Worm (Caenorhabditis elegans) whole organism, L4 larva: Measurements from ENCODE around the gene phf-32.

Source experiments
- F10B5.3 ChIP-seq: sonication (generic microtip); optimal IDR thresholded peaks from 2 replicates; lab custom pipeline; 2016; ENCODE audit warnings: mild to moderate bottlenecking, missing genetic modification characterization, missing compliant biosample characterization
- F37D6.2 ChIP-seq: sonication (generic microtip); optimal IDR thresholded peaks from 2 replicates; lab custom pipeline; 2016; ENCODE audit warnings: mild to moderate bottlenecking, missing genetic modification characterization, missing compliant biosample characterization
- F44E2.7 ChIP-seq: fragments of 200-800 bp; sonication (Bioruptor generic); IDR thresholded peaks from 2 replicates; pipeline ENCODE4 v2.1.2; 2022; ENCODE audit warnings: missing genetic modification characterization, missing compliant biosample characterization
- ZK546.5 ChIP-seq, 2 experiments: sonication (generic microtip); optimal IDR thresholded peaks; 2 replicates each; lab custom pipeline; 2017; ENCODE audit warnings: missing biosample characterization in 2 of 2, missing genetic modification characterization in 2 of 2
- aha-1 ChIP-seq: fragments of 150-350 bp; peaks from one replicate; lab custom pipeline; 2014; ENCODE audit warnings: missing biosample characterization, missing genetic modification characterization
- attf-4 ChIP-seq: sonication (generic microtip); optimal IDR thresholded peaks from 3 replicates; lab custom pipeline; 2017; ENCODE audit warnings: missing biosample characterization, missing genetic modification characterization
- ceh-28 ChIP-seq: fragments of 150-350 bp; optimal IDR thresholded peaks from 2 replicates; lab custom pipeline; 2014; ENCODE audit warnings: missing biosample characterization, missing genetic modification reagents, missing genetic modification characterization
- daf-16 ChIP-seq, 3 experiments: sonication (generic microtip); optimal IDR thresholded peaks; 2 replicates each; lab custom pipeline; 2016 to 2017; ENCODE audit warnings: missing genetic modification characterization in 3 of 3, missing genetic modification reagents in 3 of 3, mild to moderate bottlenecking in 2 of 3, missing compliant biosample characterization in 2 of 3, missing biosample characterization in 1 of 3, moderate library complexity in 1 of 3
- daf-19 ChIP-seq: fragments of 200-800 bp; sonication (Bioruptor generic); conservative IDR thresholded peaks from 2 replicates; pipeline ENCODE4 v1.3.6; 2022; ENCODE audit warnings: missing genetic modification characterization, missing compliant biosample characterization
- dve-1 ChIP-seq: sonication (generic microtip); optimal IDR thresholded peaks from 2 replicates; lab custom pipeline; 2017; ENCODE audit warnings: antibody characterized with exemption, mild to moderate bottlenecking, missing genetic modification characterization, missing compliant biosample characterization; ENCODE audit not compliant: insufficient read depth
- egl-43 ChIP-seq: fragments of 200-800 bp; sonication (Bioruptor generic); IDR thresholded peaks from 2 replicates; pipeline ENCODE4 v1.3.6; 2022; ENCODE audit warnings: missing genetic modification reagents, missing genetic modification characterization, missing compliant biosample characterization
- fos-1 ChIP-seq: fragments of 150-350 bp; optimal IDR thresholded peaks from 2 replicates; lab custom pipeline; 2014; ENCODE audit warnings: missing biosample characterization, missing genetic modification characterization
- hlh-11 ChIP-seq: fragments of 200-800 bp; sonication (Bioruptor generic); optimal IDR thresholded peaks from 2 replicates; lab custom pipeline; 2018; ENCODE audit warnings: mild to moderate bottlenecking, missing genetic modification characterization, missing compliant biosample characterization
- lin-1 ChIP-seq: fragments of 200-800 bp; sonication (Bioruptor generic); IDR thresholded peaks from 2 replicates; pipeline ENCODE4 v1.3.6; 2022; ENCODE audit warnings: missing genetic modification reagents, missing genetic modification characterization, missing compliant biosample characterization
- lin-39 ChIP-seq: fragments of 150-350 bp; optimal IDR thresholded peaks from 2 replicates; lab custom pipeline; 2014; ENCODE audit warnings: missing biosample characterization, missing genetic modification reagents, missing genetic modification characterization
- mdl-1 ChIP-seq, 2 experiments: fragments of 150-350 bp in 1 of 2; sonication (generic microtip) in 1 of 2; optimal IDR thresholded peaks; 2 replicates each; lab custom pipeline; 2014 to 2017; ENCODE audit warnings: missing biosample characterization in 2 of 2, missing genetic modification characterization in 2 of 2
- nhr-28 ChIP-seq: fragments of 150-350 bp; optimal IDR thresholded peaks from 2 replicates; lab custom pipeline; 2014; ENCODE audit warnings: missing biosample characterization, missing genetic modification characterization
- nhr-41 ChIP-seq: fragments of 200-800 bp; sonication (Bioruptor generic); IDR thresholded peaks from 2 replicates; pipeline ENCODE4 v1.3.6; 2022; ENCODE audit warnings: missing genetic modification reagents, missing genetic modification characterization, missing compliant biosample characterization
- pha-4 ChIP-seq, 2 experiments: fragments of 150-350 bp in 1 of 2; fragments of 200-800 bp in 1 of 2; sonication (Bioruptor generic) in 1 of 2; IDR thresholded peaks in 1 of 2; optimal IDR thresholded peaks in 1 of 2; 2 replicates each; pipeline versions ENCODE4 v1.3.6 to Lab custom; 2014 to 2022; ENCODE audit warnings: missing genetic modification characterization in 2 of 2, missing genetic modification reagents in 2 of 2, missing biosample characterization in 1 of 2, missing compliant biosample characterization in 1 of 2
- php-3 ChIP-seq: fragments of 200-800 bp; sonication (Bioruptor generic); IDR thresholded peaks from 2 replicates; pipeline ENCODE4 v1.3.6; 2022; ENCODE audit warnings: missing genetic modification reagents, missing genetic modification characterization, missing compliant biosample characterization
- pqm-1 ChIP-seq: sonication (generic microtip); optimal IDR thresholded peaks from 2 replicates; lab custom pipeline; 2017; ENCODE audit warnings: missing biosample characterization, missing genetic modification characterization
- saeg-2 ChIP-seq: fragments of 200-800 bp; sonication (Bioruptor generic); IDR thresholded peaks from 2 replicates; pipeline ENCODE4 v1.3.6; 2022; ENCODE audit warnings: missing genetic modification reagents, missing genetic modification characterization, missing compliant biosample characterization
- tra-1 ChIP-seq: fragments of 200-800 bp; sonication (Bioruptor generic); IDR thresholded peaks from 2 replicates; pipeline ENCODE4 v1.3.6; 2022; ENCODE audit warnings: missing genetic modification reagents, missing genetic modification characterization, missing compliant biosample characterization
- unc-130 ChIP-seq: sonication (generic microtip); optimal IDR thresholded peaks from 2 replicates; lab custom pipeline; 2016; ENCODE audit warnings: missing genetic modification reagents, missing genetic modification characterization, missing compliant biosample characterization
- unc-39 ChIP-seq: sonication (generic microtip); optimal IDR thresholded peaks from 2 replicates; lab custom pipeline; 2017; ENCODE audit warnings: missing biosample characterization, missing genetic modification characterization
- unc-62 ChIP-seq, 3 experiments: fragments of 150-350 bp in 1 of 3; sonication (generic microtip); optimal IDR thresholded peaks in 2 of 3; peaks in 1 of 3; 1 replicate in 1 of 3; 2 replicates in 2 of 3; lab custom pipeline; 2014 to 2017; ENCODE audit warnings: missing biosample characterization in 3 of 3, missing genetic modification characterization in 3 of 3, missing genetic modification reagents in 3 of 3, missing genotype in 1 of 3

The phf-32 gene

ce11 chrX:12352872-12353271 is 46.2 kb downstream of the phf-32 start, which contains the start of gene F42F12.4:
TSS of gene F42F12.4 (minus strand) at chrX:12352947.
- no peak for TF ChIP-seq F10B5.3
- TF ChIP-seq hlh-11 (tag; lab: Kevin White, UChicago), result peak; percentile 0
- TF ChIP-seq unc-130, result no peak
- TF ChIP-seq dve-1 (tag; lab: Kevin White, UChicago), result peak; percentile 26
- no peak for TF ChIP-seq nhr-41 (GFP tag; lab: Robert Waterston, UW)
- no peak for TF ChIP-seq mdl-1 (tag; optimal IDR thresholded peaks at IDR 0.05; lab: Kevin White, UChicago)
- peak; percentile 51 for TF ChIP-seq nhr-28
- no peak for TF ChIP-seq ZK546.5 (tag; optimal IDR thresholded peaks at IDR 0.05; lab: Kevin White, UChicago)
- TF ChIP-seq php-3 (GFP tag; lab: Robert Waterston, UW), result peak; percentile 15; the same call in 1 of the 2 replicates
- TF ChIP-seq unc-62 (GFP tag; optimal IDR thresholded peaks at IDR 0.05 in 1 of 2; lab: Kevin White, UChicago), result peak in 1 of 2 experiments; percentile 12
- no peak for TF ChIP-seq unc-62 (tag; optimal IDR thresholded peaks at IDR 0.05; lab: Kevin White, UChicago)
- no peak for TF ChIP-seq pha-4 (GFP tag; IDR thresholded peaks at IDR 0.05; lab: Robert Waterston, UW)
- TF ChIP-seq pha-4 (tag; optimal IDR thresholded peaks at IDR 0.05; lab: Kevin White, UChicago), result no peak
- no peak for TF ChIP-seq lin-39 (tag; lab: Kevin White, UChicago)
- TF ChIP-seq fos-1 (tag; lab: Kevin White, UChicago), result no peak
- TF ChIP-seq ceh-28 (tag; lab: Kevin White, UChicago), result peak; percentile 7
- no peak for TF ChIP-seq daf-16 (GFP tag; optimal IDR thresholded peaks at IDR 0.05; lab: Kevin White, UChicago)
- peak; percentile 22 for TF ChIP-seq daf-16 (tag; optimal IDR thresholded peaks at IDR 0.05; lab: Kevin White, UChicago)
- TF ChIP-seq egl-43 (GFP tag; lab: Robert Waterston, UW), result no peak
- TF ChIP-seq tra-1 (GFP tag; lab: Robert Waterston, UW), result no peak
- TF ChIP-seq pqm-1 (tag; lab: Kevin White, UChicago), result peak; percentile 46
- TF ChIP-seq F44E2.7 (GFP tag; lab: Robert Waterston, UW), result no peak
- TF ChIP-seq lin-1 (GFP tag; lab: Robert Waterston, UW), result no peak
- TF ChIP-seq F37D6.2 (tag; lab: Kevin White, UChicago), result no peak
- TF ChIP-seq attf-4 (tag; lab: Kevin White, UChicago), result no peak

ce11 chrX:12356581-12356980 is 49.9 kb downstream of the phf-32 start, which contains the start of gene nspc-12:
TSS of gene nspc-12 (minus strand) at chrX:12356681.
- TF ChIP-seq aha-1 (tag; lab: Kevin White, UChicago), result no peak
- no peak for TF ChIP-seq dve-1 (tag; lab: Kevin White, UChicago)
- TF ChIP-seq unc-39 (tag; lab: Kevin White, UChicago), result no peak
- no peak for TF ChIP-seq saeg-2 (GFP tag; lab: Robert Waterston, UW)
- TF ChIP-seq lin-1 (GFP tag; lab: Robert Waterston, UW), result no peak

DNA sequence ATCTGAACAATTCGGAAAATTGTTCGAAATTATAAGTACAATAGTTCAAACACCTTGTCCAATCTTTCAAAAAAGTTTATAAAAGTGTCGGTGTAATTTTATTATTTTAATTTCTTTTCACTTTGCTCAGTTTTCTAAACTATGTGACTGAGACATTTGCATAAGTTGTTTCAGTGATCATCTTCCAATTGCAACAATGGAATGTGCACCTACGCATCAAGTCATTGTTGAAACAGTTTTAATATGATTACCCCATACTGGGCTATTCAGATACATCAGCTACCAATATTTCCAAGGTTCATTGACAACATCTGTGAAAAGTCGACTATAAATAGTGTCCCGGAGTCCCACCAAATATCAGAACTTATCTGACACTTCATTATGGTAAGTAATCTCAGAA is 50.5 kb downstream of the phf-32 start, which contains the start of gene nspc-13:
TSS of gene nspc-13 (plus strand) at position 301 of the 400 bp plus-strand sequence.
- TF ChIP-seq unc-62 (GFP tag; optimal IDR thresholded peaks at IDR 0.05 in 1 of 2; lab: Kevin White, UChicago) (peak in 1 of 2 experiments; percentile 12), unc-62 (tag; optimal IDR thresholded peaks at IDR 0.05; lab: Kevin White, UChicago) (no peak), daf-19 (GFP tag; lab: Robert Waterston, UW) (no peak)
